Worm (Caenorhabditis elegans) whole organism, L3 larva: ENCODE measurements around the gene Y62F5A.12.

Source experiments
- R02D3.7 ChIP-seq: fragments of 150-350 bp; optimal IDR thresholded peaks from 2 replicates; lab custom pipeline; 2014; ENCODE audit warnings: missing biosample characterization, missing genetic modification characterization
- ZK546.5 ChIP-seq: sonication (generic microtip); optimal IDR thresholded peaks from 2 replicates; lab custom pipeline; 2017; ENCODE audit warnings: missing biosample characterization, missing genetic modification characterization
- aly-2 ChIP-seq: fragments of 150-350 bp; optimal IDR thresholded peaks from 2 replicates; lab custom pipeline; 2014; ENCODE audit warnings: missing biosample characterization, missing genetic modification characterization
- ama-1 ChIP-seq: fragments of 150-350 bp; optimal IDR thresholded peaks from 2 replicates; lab custom pipeline; 2018
- ceh-16 ChIP-seq: sonication (generic microtip); optimal IDR thresholded peaks from 2 replicates; lab custom pipeline; 2017; ENCODE audit warnings: missing biosample characterization, missing genetic modification characterization
- ceh-82 ChIP-seq: fragments of 150-350 bp; optimal IDR thresholded peaks from 2 replicates; lab custom pipeline; 2014; ENCODE audit warnings: missing biosample characterization, missing genetic modification characterization
- ceh-9 ChIP-seq: sonication (generic microtip); optimal IDR thresholded peaks from 2 replicates; lab custom pipeline; 2018; ENCODE audit warnings: missing biosample characterization, missing genetic modification characterization
- daf-12 ChIP-seq: fragments of 150-350 bp; optimal IDR thresholded peaks from 2 replicates; lab custom pipeline; 2014; ENCODE audit warnings: missing biosample characterization, missing genetic modification reagents, missing genetic modification characterization
- egl-5 ChIP-seq: fragments of 150-350 bp; optimal IDR thresholded peaks from 2 replicates; lab custom pipeline; 2017; ENCODE audit warnings: missing biosample characterization, missing genetic modification reagents, missing genetic modification characterization, inconsistent platforms
- elt-1 ChIP-seq: fragments of 150-350 bp; optimal IDR thresholded peaks from 2 replicates; lab custom pipeline; 2014; ENCODE audit warnings: missing biosample characterization, missing genetic modification characterization
- elt-2 ChIP-seq: sonication (generic microtip); optimal IDR thresholded peaks from 2 replicates; lab custom pipeline; 2016; ENCODE audit warnings: missing genetic modification reagents, mild to moderate bottlenecking, missing genetic modification characterization, missing compliant biosample characterization
- elt-3 ChIP-seq, 3 experiments: fragments of 150-350 bp in 1 of 3; sonication (generic microtip) in 2 of 3; optimal IDR thresholded peaks; 2 replicates in 2 of 3; 4 replicates in 1 of 3; lab custom pipeline; 2014 to 2017; ENCODE audit warnings: missing biosample characterization in 3 of 3, missing genetic modification characterization in 3 of 3
- fkh-10 ChIP-seq: sonication (generic microtip); optimal IDR thresholded peaks from 2 replicates; lab custom pipeline; 2017; ENCODE audit warnings: missing biosample characterization, missing genetic modification reagents, missing genetic modification characterization
- fkh-2 ChIP-seq: fragments of 150-350 bp; optimal IDR thresholded peaks from 2 replicates; lab custom pipeline; 2014; ENCODE audit warnings: missing biosample characterization, missing genetic modification reagents, missing genetic modification characterization
- fos-1 ChIP-seq: fragments of 150-350 bp; optimal IDR thresholded peaks from 2 replicates; lab custom pipeline; 2014; ENCODE audit warnings: missing biosample characterization, missing genetic modification characterization
- jun-1 ChIP-seq: fragments of 150-350 bp; optimal IDR thresholded peaks from 2 replicates; lab custom pipeline; 2014; ENCODE audit warnings: missing biosample characterization, missing genetic modification reagents, missing genetic modification characterization
- lin-15B ChIP-seq: fragments of 150-350 bp; optimal IDR thresholded peaks from 2 replicates; lab custom pipeline; 2014; ENCODE audit warnings: missing biosample characterization, missing genetic modification characterization
- lin-39 ChIP-seq: fragments of 150-350 bp; optimal IDR thresholded peaks from 2 replicates; lab custom pipeline; 2018; ENCODE audit warnings: missing biosample characterization, missing genetic modification reagents, missing genetic modification characterization
- lsy-12 ChIP-seq: sonication (generic microtip); optimal IDR thresholded peaks from 2 replicates; lab custom pipeline; 2016; ENCODE audit warnings: mild to moderate bottlenecking, missing genetic modification characterization, missing compliant biosample characterization
- mdl-1 ChIP-seq: fragments of 150-350 bp; optimal IDR thresholded peaks from 2 replicates; lab custom pipeline; 2014; ENCODE audit warnings: missing biosample characterization, missing genetic modification characterization
- mml-1 ChIP-seq: fragments of 150-350 bp; sonication (generic microtip); optimal IDR thresholded peaks from 3 replicates; lab custom pipeline; 2014; ENCODE audit warnings: missing biosample characterization, missing genetic modification characterization
- nhr-11 ChIP-seq: fragments of 150-350 bp; optimal IDR thresholded peaks from 2 replicates; lab custom pipeline; 2014; ENCODE audit warnings: missing biosample characterization, missing genetic modification characterization
- nhr-237 ChIP-seq: fragments of 150-350 bp; optimal IDR thresholded peaks from 2 replicates; lab custom pipeline; 2014; ENCODE audit warnings: missing biosample characterization, missing genetic modification characterization
- nhr-25 ChIP-seq: sonication (generic microtip); optimal IDR thresholded peaks from 2 replicates; lab custom pipeline; 2017; ENCODE audit warnings: missing biosample characterization, missing genetic modification characterization
- nhr-28 ChIP-seq: fragments of 150-350 bp; optimal IDR thresholded peaks from 2 replicates; lab custom pipeline; 2014; ENCODE audit warnings: missing biosample characterization, missing genetic modification characterization
- nhr-43 ChIP-seq: sonication (generic microtip); optimal IDR thresholded peaks from 2 replicates; lab custom pipeline; 2016; ENCODE audit warnings: mild to moderate bottlenecking, missing genetic modification characterization, missing compliant biosample characterization; ENCODE audit not compliant: poor library complexity, severe bottlenecking
- nhr-76 ChIP-seq: fragments of 150-350 bp; sonication (generic microtip); optimal IDR thresholded peaks from 5 replicates; lab custom pipeline; 2014; ENCODE audit warnings: missing biosample characterization, missing genetic modification characterization
- nhr-77 ChIP-seq: fragments of 150-350 bp; optimal IDR thresholded peaks from 2 replicates; lab custom pipeline; 2014; ENCODE audit warnings: missing biosample characterization, missing genetic modification characterization
- pha-4 ChIP-seq: fragments of 150-350 bp; optimal IDR thresholded peaks from 2 replicates; lab custom pipeline; 2014; ENCODE audit warnings: missing biosample characterization, missing genetic modification reagents, missing genetic modification characterization
- pqm-1 ChIP-seq: fragments of 150-350 bp; optimal IDR thresholded peaks from 2 replicates; lab custom pipeline; 2017; ENCODE audit warnings: missing biosample characterization, missing genetic modification characterization, inconsistent platforms
- sea-2 ChIP-seq: fragments of 150-350 bp; sonication (generic microtip); optimal IDR thresholded peaks from 4 replicates; lab custom pipeline; 2014; ENCODE audit warnings: missing biosample characterization, missing genetic modification reagents, missing genetic modification characterization
- skn-1 ChIP-seq: fragments of 150-350 bp; optimal IDR thresholded peaks from 2 replicates; lab custom pipeline; 2014; ENCODE audit warnings: missing biosample characterization, missing genetic modification characterization
- snpc-4 ChIP-seq: fragments of 150-350 bp; optimal IDR thresholded peaks from 2 replicates; lab custom pipeline; 2014; ENCODE audit warnings: missing biosample characterization, missing genetic modification characterization
- tbx-2 ChIP-seq: sonication (generic microtip); optimal IDR thresholded peaks from 2 replicates; lab custom pipeline; 2016; ENCODE audit warnings: mild to moderate bottlenecking, missing genetic modification characterization, missing compliant biosample characterization
- unc-39 ChIP-seq: sonication (generic microtip); optimal IDR thresholded peaks from 4 replicates; lab custom pipeline; 2017; ENCODE audit warnings: missing biosample characterization, missing genetic modification characterization
- unc-62 ChIP-seq: fragments of 150-350 bp; sonication (generic microtip); optimal IDR thresholded peaks from 4 replicates; lab custom pipeline; 2014; ENCODE audit warnings: missing biosample characterization, missing genetic modification reagents, missing genetic modification characterization
- zag-1 ChIP-seq: fragments of 150-350 bp; optimal IDR thresholded peaks from 2 replicates; lab custom pipeline; 2014; ENCODE audit warnings: missing biosample characterization, missing genetic modification characterization
- ztf-11 ChIP-seq: fragments of 150-350 bp; optimal IDR thresholded peaks from 2 replicates; lab custom pipeline; 2014; ENCODE audit warnings: missing biosample characterization, missing genetic modification characterization
- ztf-4 ChIP-seq: fragments of 150-350 bp; optimal IDR thresholded peaks from 2 replicates; lab custom pipeline; 2014; ENCODE audit warnings: missing biosample characterization, missing genetic modification characterization

Gene Y62F5A.12

DNA sequence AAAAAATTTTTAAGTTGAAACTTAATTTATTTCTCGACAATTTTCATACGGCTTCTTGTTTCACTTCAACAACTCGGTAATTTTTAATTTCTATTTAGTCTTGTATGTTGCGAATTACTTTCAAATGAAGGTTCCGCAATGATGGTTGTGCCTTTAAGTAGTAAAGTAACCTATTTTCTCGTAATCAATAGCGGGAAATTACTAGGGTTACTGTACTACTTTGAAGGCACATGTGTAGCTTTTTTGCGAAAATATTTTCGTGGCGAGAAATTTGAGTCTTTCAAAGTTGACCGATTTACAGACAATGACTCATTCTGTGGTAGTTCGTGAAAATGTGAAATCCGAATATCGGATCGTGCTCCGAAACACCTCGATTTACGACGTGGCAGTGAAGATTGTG is 16.1 kb downstream of the Y62F5A.12 start, which contains the start of gene B0334.10:
TSS of gene B0334.10 (plus strand) at position 301 of the 400 bp plus-strand sequence.
- TF ChIP-seq ceh-9 (tag; lab: Kevin White, UChicago) (no peak), nhr-43 (tag; lab: Kevin White, UChicago) (no peak), mml-1 (tag; lab: Kevin White, UChicago) (no peak), skn-1 (tag; lab: Kevin White, UChicago) (no peak), zag-1 (no peak), lsy-12 (tag; lab: Kevin White, UChicago) (no peak), daf-12 (tag; lab: Kevin White, UChicago) (no peak), lin-39 (tag; lab: Kevin White, UChicago) (no peak), unc-62 (GFP tag; lab: Kevin White, UChicago) (no peak), fos-1 (no peak), pha-4 (no peak), ceh-82 (tag; lab: Kevin White, UChicago) (no peak), sea-2 (GFP tag; lab: Kevin White, UChicago) (no peak), ceh-16 (tag; lab: Kevin White, UChicago) (no peak), pqm-1 (tag; lab: Kevin White, UChicago) (no peak), unc-39 (tag; lab: Kevin White, UChicago) (no peak), tbx-2 (tag; lab: Kevin White, UChicago) (no peak), ztf-11 (no peak), R02D3.7 (tag; lab: Kevin White, UChicago) (no peak), nhr-237 (tag; lab: Kevin White, UChicago) (no peak)

DNA sequence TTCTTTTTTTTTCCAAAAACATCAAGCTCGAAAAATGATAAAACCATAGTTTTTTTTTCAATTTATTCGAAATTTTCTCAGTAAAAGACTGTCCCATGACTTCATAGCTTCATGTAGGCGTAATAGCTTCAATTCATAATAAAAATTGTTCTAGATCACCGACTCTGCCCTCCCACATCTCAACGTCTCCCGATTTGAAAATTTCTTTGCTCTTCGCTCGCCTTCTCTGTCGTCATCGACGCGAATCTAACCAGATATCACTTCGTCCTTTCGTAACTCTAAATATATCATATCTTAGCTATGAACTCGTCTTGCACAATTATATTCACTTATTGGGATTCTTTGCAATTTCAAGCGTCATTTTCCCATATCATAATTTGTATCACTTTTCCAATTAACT is 19.5 kb downstream of the Y62F5A.12 start, which contains the start of gene srh-44:
TSS of gene srh-44 (plus strand) at position 301 of the 400 bp plus-strand sequence.
- TF ChIP-seq fkh-2 (tag; lab: Kevin White, UChicago) (no peak), nhr-25 (tag; lab: Kevin White, UChicago) (no peak), daf-12 (tag; lab: Kevin White, UChicago) (no peak), elt-1 (tag; lab: Kevin White, UChicago) (no peak), ztf-4 (no peak), nhr-76 (no peak), ceh-82 (tag; lab: Kevin White, UChicago) (no peak), elt-3 (tag; optimal IDR thresholded peaks at IDR 0.05; lab: Kevin White, UChicago) (no peak)

DNA sequence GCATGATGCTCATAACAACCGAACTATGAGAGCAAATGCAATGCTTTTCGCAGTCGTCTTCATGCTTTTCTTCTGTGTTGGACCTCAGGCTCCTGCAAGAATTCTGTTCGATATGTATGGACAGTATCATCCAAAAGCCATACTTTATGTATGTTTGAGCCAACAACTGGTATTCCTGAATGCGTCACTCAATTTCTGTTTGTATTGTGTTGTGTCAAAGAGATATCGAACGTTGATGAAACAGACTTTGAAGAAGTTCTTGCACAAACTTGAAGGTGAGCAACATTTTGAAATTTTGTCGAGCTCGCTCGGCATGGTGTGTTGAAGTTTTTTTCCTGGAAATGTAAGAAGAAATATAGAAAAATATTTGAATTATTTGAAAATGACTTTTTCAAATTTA is 21.4 kb downstream of the Y62F5A.12 start:
- no peak for TF ChIP-seq pha-4
- no peak for TF ChIP-seq ztf-11
- TF ChIP-seq aly-2 (tag; lab: Kevin White, UChicago) = no peak
- TF ChIP-seq nhr-25 (tag; lab: Kevin White, UChicago) = no peak
- no peak for TF ChIP-seq zag-1
- TF ChIP-seq mml-1 (tag; lab: Kevin White, UChicago) = no peak
- no peak for TF ChIP-seq lin-15B
- TF ChIP-seq nhr-237 (tag; lab: Kevin White, UChicago) = no peak
- TF ChIP-seq skn-1 (tag; lab: Kevin White, UChicago) = no peak
- TF ChIP-seq nhr-76 = no peak
- TF ChIP-seq nhr-77 (tag; lab: Kevin White, UChicago) = no peak
- TF ChIP-seq mdl-1 (tag; lab: Kevin White, UChicago) = no peak
- TF ChIP-seq fkh-10 (GFP tag; lab: Kevin White, UChicago) = no peak
- no peak for TF ChIP-seq nhr-28 (tag; lab: Kevin White, UChicago)
- TF ChIP-seq jun-1 = no peak

DNA sequence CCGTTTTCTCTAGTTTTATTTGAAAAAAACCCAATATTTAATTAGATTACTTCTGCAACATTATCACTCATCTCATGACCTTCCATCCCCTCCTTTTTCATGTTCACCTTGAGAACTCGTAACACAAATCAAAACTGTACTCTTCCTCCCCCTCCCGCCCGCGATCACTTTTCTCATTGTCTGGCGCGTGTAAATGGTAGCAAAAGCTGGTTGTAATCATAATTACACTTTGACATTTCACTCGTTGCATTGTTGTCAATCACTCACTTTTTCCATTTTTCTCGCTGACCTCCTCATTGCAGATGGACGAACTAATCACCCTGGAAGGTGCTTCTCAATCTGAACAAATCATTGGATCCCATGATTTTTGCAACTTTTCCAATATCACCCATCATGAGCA is 23.9 kb downstream of the Y62F5A.12 start, which contains the start of gene npr-41:
TSS of gene npr-41 (plus strand) at position 301 of the 400 bp plus-strand sequence.
- TF ChIP-seq nhr-25 (tag; lab: Kevin White, UChicago) (peak; percentile 69), fkh-10 (GFP tag; lab: Kevin White, UChicago) (no peak)

DNA sequence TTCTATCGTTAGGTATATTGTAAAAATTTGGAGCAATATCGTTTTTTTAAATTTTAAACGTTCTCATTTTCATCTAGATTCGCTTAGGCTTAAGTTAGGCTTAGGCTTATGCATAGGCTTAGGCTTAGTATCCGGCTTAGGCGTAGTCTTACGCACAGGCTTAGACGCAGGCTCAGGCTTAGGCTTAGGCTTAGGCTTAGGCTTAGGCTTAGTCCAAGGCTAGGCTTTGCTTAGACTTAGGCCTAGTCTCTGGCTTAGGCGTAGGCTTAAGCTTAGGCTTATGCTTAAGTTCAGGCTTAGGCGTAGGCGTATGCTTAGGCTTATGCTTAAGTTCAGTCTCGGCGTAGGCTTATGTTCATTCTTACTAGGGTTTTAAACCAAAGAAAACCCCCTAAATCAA is 30.5 kb downstream of the Y62F5A.12 start:
- TF ChIP-seq pha-4 (no peak), ama-1 (no peak), elt-3 (tag; optimal IDR thresholded peaks at IDR 0.05; lab: Kevin White, UChicago) (no peak), R02D3.7 (tag; lab: Kevin White, UChicago) (no peak), ceh-16 (tag; lab: Kevin White, UChicago) (no peak), tbx-2 (tag; lab: Kevin White, UChicago) (no peak), elt-2 (tag; lab: Kevin White, UChicago) (no peak), lsy-12 (tag; lab: Kevin White, UChicago) (no peak), snpc-4 (tag; lab: Kevin White, UChicago) (no peak), fkh-10 (GFP tag; lab: Kevin White, UChicago) (no peak), nhr-11 (tag; lab: Kevin White, UChicago) (no peak), egl-5 (tag; lab: Kevin White, UChicago) (no peak), ZK546.5 (tag; lab: Kevin White, UChicago) (no peak)
